Fruit fly (Drosophila melanogaster): ENCODE results near the gene Tpc1.

Gene Tpc1

DNA sequence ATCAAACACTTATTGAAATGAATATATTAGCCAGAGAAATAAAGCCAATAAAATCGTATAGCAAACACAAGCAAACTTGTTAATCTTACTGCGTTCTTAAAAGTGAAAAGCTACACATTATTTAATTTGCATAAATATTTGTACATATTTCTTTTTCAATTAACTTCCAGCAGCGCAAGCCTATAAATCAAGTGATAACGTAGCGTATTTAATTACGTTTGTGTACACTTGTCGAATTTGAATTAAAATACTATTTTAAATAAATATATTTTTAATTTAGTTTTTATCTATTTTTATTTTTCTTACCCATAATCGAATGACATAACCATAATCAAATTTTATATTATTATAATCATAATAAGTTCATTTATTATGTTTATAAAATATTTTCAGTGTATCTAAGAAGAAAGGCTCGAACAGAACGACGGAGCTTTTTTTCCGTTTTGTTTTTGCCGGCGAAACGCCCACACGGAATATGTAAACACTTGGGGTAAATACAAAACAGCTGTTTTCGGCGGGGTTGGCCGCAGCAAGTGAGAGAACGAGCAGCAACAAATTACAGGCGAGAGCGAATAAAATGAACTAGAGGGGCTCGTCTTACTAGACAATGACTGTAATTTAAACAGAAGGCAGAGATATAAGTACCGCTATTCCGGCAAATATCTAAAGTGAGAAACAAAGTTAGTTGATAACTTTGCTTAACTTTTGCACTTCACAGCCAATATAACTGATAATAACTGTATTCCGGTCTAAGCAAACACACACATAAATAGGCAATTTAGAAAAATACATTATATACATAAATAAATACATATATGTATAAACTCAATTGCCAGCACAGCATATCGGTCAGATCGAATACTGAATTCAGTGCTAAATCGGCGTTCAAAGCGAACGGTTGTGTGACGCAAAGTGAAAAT lies 6.2 kb downstream of the Tpc1 start, which contains the start of gene Sodh2 (continued):
- TF ChIP-seq cwo (GFP tag; optimal IDR thresholded peaks at IDR 0.05) (peak; percentile 87), otp (GFP tag; IDR thresholded peaks at IDR 0.05) (peak; percentile 37; the same call in 1 of the 3 replicates), CG9817 (tag; optimal IDR thresholded peaks at IDR 0.05) (peak; percentile 79), CG4707 (GFP tag; optimal IDR thresholded peaks at IDR 0.05) (peak; percentile 72), Meics (GFP tag; optimal IDR thresholded peaks at IDR 0.05) (peak; percentile 89), sna (GFP tag; IDR thresholded peaks at IDR 0.05; ENCODE audit: partially characterized antibody) (no peak), CG12236 (GFP tag; optimal IDR thresholded peaks at IDR 0.05) (no peak), CG10959 (GFP tag; IDR thresholded peaks at IDR 0.05) (no peak), CG2678 (tag; optimal IDR thresholded peaks at IDR 0.05) (peak; percentile 89), ranshi (GFP tag; IDR thresholded peaks at IDR 0.05) (peak; percentile 23), CG18619 (GFP tag; optimal IDR thresholded peaks at IDR 0.05) (peak; percentile 81), Aef1 (GFP tag; IDR thresholded peaks at IDR 0.05) (peak; percentile 68), CG9727 (GFP tag; optimal IDR thresholded peaks at IDR 0.05) (peak; percentile 77), tio (GFP tag; optimal IDR thresholded peaks at IDR 0.05) (peak; percentile 52), Kr (GFP tag; optimal IDR thresholded peaks at IDR 0.05) (no peak), ftz-f1 (GFP tag; optimal IDR thresholded peaks at IDR 0.05) (no peak), CG11723 (GFP tag; optimal IDR thresholded peaks at IDR 0.05) (peak; percentile 80), dmrt11E (tag; optimal IDR thresholded peaks at IDR 0.05) (peak; percentile 25), CG4404 (GFP tag; IDR thresholded peaks at IDR 0.05) (peak; percentile 37; the same call in 1 of the 2 replicates), CG1529 (GFP tag; optimal IDR thresholded peaks at IDR 0.05) (peak; percentile 66), CG17328 (GFP tag; IDR thresholded peaks at IDR 0.05) (peak; percentile 50; the same call in 1 of the 2 replicates), Dll (GFP tag; IDR thresholded peaks at IDR 0.05; ENCODE audit: partially characterized antibody) (no peak), CG7556 (GFP tag; optimal IDR thresholded peaks at IDR 0.05) (peak; percentile 88), Bgb (GFP tag; IDR thresholded peaks at IDR 0.05; ENCODE audit: partially characterized antibody) (no peak), CG13894 (tag; optimal IDR thresholded peaks at IDR 0.05) (peak; percentile 72), CG8281 (tag; optimal IDR thresholded peaks at IDR 0.05) (peak; percentile 27), Oli (tag; optimal IDR thresholded peaks at IDR 0.05) (peak; percentile 45), Sry-δ (GFP tag; optimal IDR thresholded peaks at IDR 0.05) (no peak), lmd (GFP tag; IDR thresholded peaks at IDR 0.05) (peak; percentile 83), CG31388 (GFP tag; optimal IDR thresholded peaks at IDR 0.05) (no peak), hbn (GFP tag; IDR thresholded peaks at IDR 0.05; ENCODE audit: partially characterized antibody) (no peak), CG18599 (GFP tag; optimal IDR thresholded peaks at IDR 0.05) (peak; percentile 95), az2 (GFP tag; optimal IDR thresholded peaks at IDR 0.05) (peak; percentile 47), oc (tag; optimal IDR thresholded peaks at IDR 0.05) (peak; percentile 42), Dip3 (GFP tag; optimal IDR thresholded peaks at IDR 0.05) (peak; percentile 78), CG15601 (tag; optimal IDR thresholded peaks at IDR 0.05) (peak; percentile 59), CG7357 (GFP tag; IDR thresholded peaks at IDR 0.05) (peak; percentile 73), Hr39 (optimal IDR thresholded peaks at IDR 0.05) (no peak), Fer1 (GFP tag; optimal IDR thresholded peaks at IDR 0.05) (peak; percentile 92), Hand (GFP tag; optimal IDR thresholded peaks at IDR 0.05) (peak; percentile 69), Sin3A (optimal IDR thresholded peaks at IDR 0.05) (no peak), tap (tag; optimal IDR thresholded peaks at IDR 0.05) (peak; percentile 79), Rfx (GFP tag; IDR thresholded peaks at IDR 0.05) (peak; percentile 94), Abd-B (GFP tag; optimal IDR thresholded peaks at IDR 0.05) (peak; percentile 18), inv (GFP tag; IDR thresholded peaks at IDR 0.05; ENCODE audit: partially characterized antibody) (no peak), bab2 (GFP tag; optimal IDR thresholded peaks at IDR 0.05) (peak; percentile 22), CG4820 (GFP tag; optimal IDR thresholded peaks at IDR 0.05) (no peak), odd (GFP tag; optimal IDR thresholded peaks at IDR 0.05) (peak; percentile 85)
